Worm (Caenorhabditis elegans): ENCODE data around the gene tra-3.

The tra-3 gene

ce11 chrIV:14413386-14413785 is 30.6 kb downstream of the tra-3 start:
- TF ChIP-seq lin-13 (tag; optimal IDR thresholded peaks at IDR 0.05) (no peak), nhr-76 (tag; optimal IDR thresholded peaks at IDR 0.05) (no peak), mls-2 (tag; optimal IDR thresholded peaks at IDR 0.05) (no peak), blmp-1 (tag; optimal IDR thresholded peaks at IDR 0.05) (no peak), sem-2 (GFP tag; optimal IDR thresholded peaks at IDR 0.05) (no peak), nhr-237 (tag; optimal IDR thresholded peaks at IDR 0.05) (no peak), elt-3 (tag; optimal IDR thresholded peaks at IDR 0.05) (no peak), hlh-1 (tag; optimal IDR thresholded peaks at IDR 0.05) (no peak), elt-1 (tag; optimal IDR thresholded peaks at IDR 0.05; ENCODE audit: borderline replicate concordance, insufficient read depth) (no peak), ceh-83 (GFP tag; optimal IDR thresholded peaks at IDR 0.05) (no peak)

DNA sequence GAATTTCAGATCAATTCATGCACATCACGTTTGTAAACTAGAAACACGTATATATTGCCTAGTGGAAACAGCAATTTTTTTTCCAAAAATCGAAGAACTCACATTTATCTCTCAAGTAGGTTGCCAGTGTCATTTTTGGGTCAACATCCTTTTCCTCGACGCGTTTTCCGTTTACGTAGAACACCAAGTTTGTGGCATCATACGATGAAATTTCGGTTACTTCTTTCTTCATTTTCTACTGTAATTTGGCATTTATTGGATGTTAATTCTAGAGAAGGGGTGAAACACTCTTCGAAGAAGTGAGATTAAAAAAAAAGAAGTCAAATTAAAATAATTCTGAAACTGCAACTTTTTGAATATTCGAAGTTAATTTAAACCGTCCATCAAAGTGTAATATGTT is 31.3 kb downstream of the tra-3 start, which contains the start of gene xdh-1:
xdh-1 (minus strand) TSS at position 240 of the 400 bp plus-strand sequence.
- TF ChIP-seq nhr-28 (tag; optimal IDR thresholded peaks at IDR 0.05) (no peak), lin-13 (tag; optimal IDR thresholded peaks at IDR 0.05) (no peak), ham-2 (GFP tag; optimal IDR thresholded peaks at IDR 0.05) (no peak), ceh-43 (GFP tag; optimal IDR thresholded peaks at IDR 0.05) (no peak), bed-3 (GFP tag; optimal IDR thresholded peaks at IDR 0.05) (no peak), nhr-12 (tag; optimal IDR thresholded peaks at IDR 0.05) (no peak), nhr-2 (tag; optimal IDR thresholded peaks at IDR 0.05) (no peak), drap-1 (GFP tag; optimal IDR thresholded peaks at IDR 0.05) (no peak), unc-62 (GFP tag; optimal IDR thresholded peaks at IDR 0.05) (no peak), unc-39 (tag; optimal IDR thresholded peaks at IDR 0.05) (no peak), cnd-1 (tag; optimal IDR thresholded peaks at IDR 0.05) (no peak), snpc-4 (tag; optimal IDR thresholded peaks at IDR 0.05) (no peak), elt-3 (tag; optimal IDR thresholded peaks at IDR 0.05) (no peak), unc-120 (tag; optimal IDR thresholded peaks at IDR 0.05; ENCODE audit: poor library complexity, severe bottlenecking) (no peak), sem-2 (GFP tag; optimal IDR thresholded peaks at IDR 0.05) (no peak), ces-1 (GFP tag; optimal IDR thresholded peaks at IDR 0.05) (no peak), elt-1 (tag; optimal IDR thresholded peaks at IDR 0.05; ENCODE audit: borderline replicate concordance, insufficient read depth) (no peak), lsy-2 (tag; optimal IDR thresholded peaks at IDR 0.05) (no peak)

ce11 chrIV:14408569-14408968 is 35.4 kb downstream of the tra-3 start:
- no peak for TF ChIP-seq ham-2 (GFP tag; optimal IDR thresholded peaks at IDR 0.05)
- TF ChIP-seq nhr-28 (tag; optimal IDR thresholded peaks at IDR 0.05), result no peak
- TF ChIP-seq ceh-43 (GFP tag; optimal IDR thresholded peaks at IDR 0.05), result no peak
- no peak for TF ChIP-seq nhr-2 (tag; optimal IDR thresholded peaks at IDR 0.05)
- no peak for TF ChIP-seq drap-1 (GFP tag; optimal IDR thresholded peaks at IDR 0.05)
- no peak for TF ChIP-seq hlh-1 (tag; optimal IDR thresholded peaks at IDR 0.05)
- no peak for TF ChIP-seq snpc-4 (tag; optimal IDR thresholded peaks at IDR 0.05)

ce11 chrIV:14395531-14395930 is 48.5 kb downstream of the tra-3 start:
- TF ChIP-seq ceh-43 (GFP tag; optimal IDR thresholded peaks at IDR 0.05), result no peak
- no peak for TF ChIP-seq snpc-4 (tag; optimal IDR thresholded peaks at IDR 0.05)
- no peak for TF ChIP-seq lin-13 (tag; optimal IDR thresholded peaks at IDR 0.05)
- no peak for TF ChIP-seq elt-3 (tag; optimal IDR thresholded peaks at IDR 0.05)
- TF ChIP-seq nhr-2 (tag; optimal IDR thresholded peaks at IDR 0.05), result no peak
- no peak for TF ChIP-seq sem-2 (GFP tag; optimal IDR thresholded peaks at IDR 0.05)
- no peak for TF ChIP-seq mep-1 (tag; optimal IDR thresholded peaks at IDR 0.05)
- TF ChIP-seq lsy-2 (tag; optimal IDR thresholded peaks at IDR 0.05), result no peak
- no peak for TF ChIP-seq flh-1 (GFP tag; optimal IDR thresholded peaks at IDR 0.05)
- no peak for TF ChIP-seq cnd-1 (tag; optimal IDR thresholded peaks at IDR 0.05)
- TF ChIP-seq pha-4 (tag; optimal IDR thresholded peaks at IDR 0.05), result no peak
- TF ChIP-seq tbx-8 (GFP tag; optimal IDR thresholded peaks at IDR 0.05), result no peak
- TF ChIP-seq nhr-28 (tag; optimal IDR thresholded peaks at IDR 0.05), result no peak
- no peak for TF ChIP-seq ham-2 (GFP tag; optimal IDR thresholded peaks at IDR 0.05)
- no peak for TF ChIP-seq elt-1 (tag; optimal IDR thresholded peaks at IDR 0.05; ENCODE audit: borderline replicate concordance, insufficient read depth)
- TF ChIP-seq nhr-76 (tag; optimal IDR thresholded peaks at IDR 0.05), result no peak

- TF ChIP-seq nhr-237 (tag; optimal IDR thresholded peaks at IDR 0.05), result no peak
- TF ChIP-seq mep-1 (tag; optimal IDR thresholded peaks at IDR 0.05), result no peak
Measured at ce11 chrIV:14394812-14395211, 49.2 kb downstream of the tra-3 start.

ce11 chrIV:14393838-14394237 is 50.1 kb downstream of the tra-3 start, which contains the start of gene clc-8:
Gene clc-8 (plus strand): TSS chrIV:14394138.
- TF ChIP-seq pha-4 (tag; optimal IDR thresholded peaks at IDR 0.05), result no peak
- TF ChIP-seq nhr-28 (tag; optimal IDR thresholded peaks at IDR 0.05), result no peak
- no peak for TF ChIP-seq cnd-1 (tag; optimal IDR thresholded peaks at IDR 0.05)
- TF ChIP-seq tbx-8 (GFP tag; optimal IDR thresholded peaks at IDR 0.05), result no peak
- TF ChIP-seq lin-13 (tag; optimal IDR thresholded peaks at IDR 0.05), result no peak
- TF ChIP-seq M03D4.4 (tag; optimal IDR thresholded peaks at IDR 0.05), result no peak
- TF ChIP-seq zip-8 (tag; optimal IDR thresholded peaks at IDR 0.05), result no peak
- no peak for TF ChIP-seq elt-3 (tag; optimal IDR thresholded peaks at IDR 0.05)
- no peak for TF ChIP-seq ceh-43 (GFP tag; optimal IDR thresholded peaks at IDR 0.05)
- no peak for TF ChIP-seq hlh-1 (tag; optimal IDR thresholded peaks at IDR 0.05)
- no peak for TF ChIP-seq nhr-2 (tag; optimal IDR thresholded peaks at IDR 0.05)
- TF ChIP-seq ceh-39 (tag; optimal IDR thresholded peaks at IDR 0.05), result no peak
- no peak for TF ChIP-seq ham-2 (GFP tag; optimal IDR thresholded peaks at IDR 0.05)
- no peak for TF ChIP-seq mls-2 (tag; optimal IDR thresholded peaks at IDR 0.05)
- no peak for TF ChIP-seq nhr-76 (tag; optimal IDR thresholded peaks at IDR 0.05)
- TF ChIP-seq unc-120 (tag; optimal IDR thresholded peaks at IDR 0.05; ENCODE audit: poor library complexity, severe bottlenecking), result no peak
